Worm (Caenorhabditis elegans): ENCODE results near the gene vps-24.

ce11 chrII:5036128-5036527, 42.3 kb downstream of the vps-24 start, which contains the start of gene lrr-1:
- TF ChIP-seq ztf-29 (GFP tag; IDR thresholded peaks at IDR 0.05) (no peak), flt-1 (GFP tag; IDR thresholded peaks at IDR 0.05) (no peak), cog-1 (tag; optimal IDR thresholded peaks at IDR 0.05) (no peak), med-1 (GFP tag; optimal IDR thresholded peaks at IDR 0.05; ENCODE audit: insufficient read depth) (no peak), ref-1 (GFP tag; conservative IDR thresholded peaks at IDR 0.05) (no peak), tab-1 (GFP tag; IDR thresholded peaks at IDR 0.05) (no peak), klf-2 (GFP tag; conservative IDR thresholded peaks at IDR 0.05) (no peak), T22C8.4 (GFP tag; IDR thresholded peaks at IDR 0.05) (no peak)
